Fruit fly (Drosophila melanogaster): ENCODE results near the gene CG3223.

CG3223 gene

dm6 chr3R:8009080-8009620 lies at the start of gene CG3223, which contains the start of gene CG11052 (continued):
- TF ChIP-seq CG14860 (GFP tag; IDR thresholded peaks at IDR 0.05; ENCODE audit: partially characterized antibody) (no peak), CG18262 (tag; optimal IDR thresholded peaks at IDR 0.05) (peak; percentile 3)

DNA sequence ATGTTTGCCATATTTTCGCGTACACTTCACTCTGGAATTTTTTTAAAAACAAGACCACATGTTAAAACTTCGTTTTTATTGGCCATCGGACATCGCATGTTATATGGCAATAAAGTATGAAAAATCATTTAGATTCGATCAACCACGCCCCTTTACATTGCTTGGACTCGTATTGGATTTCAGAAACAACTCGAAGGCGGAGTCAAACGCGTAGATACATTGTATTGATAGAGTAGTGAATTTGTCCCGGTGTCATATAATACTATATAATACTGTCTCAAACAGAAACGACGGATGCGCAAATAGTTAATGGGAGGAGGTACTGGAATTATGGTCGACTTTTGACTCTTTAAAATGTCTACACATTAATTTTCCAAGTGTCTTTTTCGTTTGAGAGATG lies 47.9 kb upstream of the CG3223 start:
- TF ChIP-seq Nf-YB (GFP tag; optimal IDR thresholded peaks at IDR 0.05) (peak; percentile 69), al (GFP tag; IDR thresholded peaks at IDR 0.05) (no peak)

DNA sequence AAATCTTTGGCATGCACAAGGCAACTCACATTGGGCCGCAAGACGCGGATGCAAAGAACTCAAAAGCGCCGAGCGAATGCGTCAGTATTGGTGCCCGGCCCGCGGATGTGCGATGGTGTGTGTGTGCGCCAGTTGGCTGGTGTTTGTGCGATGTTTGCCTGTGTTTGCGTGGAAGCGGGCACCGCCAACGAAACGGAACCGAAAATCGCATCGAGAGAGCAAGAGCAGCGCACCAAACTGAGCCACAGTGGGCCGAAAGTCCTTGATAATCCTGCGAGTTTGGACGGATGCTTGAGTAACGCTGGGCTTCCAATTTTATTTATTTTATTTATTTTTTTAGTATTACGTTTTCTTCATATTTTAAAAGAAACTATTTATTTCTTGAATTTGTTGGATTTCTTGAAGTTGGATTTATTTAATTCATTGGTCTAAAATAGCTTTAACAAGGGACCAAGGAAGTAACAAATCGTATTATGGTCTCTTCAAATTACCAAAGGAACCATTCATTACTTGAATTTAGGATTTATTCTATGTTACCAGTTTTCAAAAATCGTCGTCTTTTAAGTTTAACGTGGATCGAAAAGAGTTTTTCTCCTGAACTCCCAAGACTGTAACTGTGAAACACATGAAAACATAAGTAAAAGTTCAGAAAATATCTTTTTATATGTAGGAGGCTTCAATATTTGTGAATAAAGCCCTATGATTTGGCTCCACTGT lies 46.3 kb upstream of the CG3223 start:
- TF ChIP-seq E2f1 (GFP tag; IDR thresholded peaks at IDR 0.05) (0 out of 2 replicates have a peak, but pooled peaks have one; percentile 22), CG14710 (tag; optimal IDR thresholded peaks at IDR 0.05) (peak; percentile 78), CG5180 (GFP tag; optimal IDR thresholded peaks at IDR 0.05) (peak; percentile 94), Hr3 (GFP tag; optimal IDR thresholded peaks at IDR 0.05) (peak; percentile 52), Dbx (GFP tag; IDR thresholded peaks at IDR 0.05) (no peak), Hsf (GFP tag; optimal IDR thresholded peaks at IDR 0.05) (peak; percentile 29), phol (tag; optimal IDR thresholded peaks at IDR 0.05) (peak; percentile 82), dmrt99B (tag; optimal IDR thresholded peaks at IDR 0.05) (peak; percentile 66), cg (GFP tag; optimal IDR thresholded peaks at IDR 0.05) (peak; percentile 91), grn (GFP tag; optimal IDR thresholded peaks at IDR 0.05) (no peak), B-H2 (GFP tag; optimal IDR thresholded peaks at IDR 0.05) (no peak), CG33557 (GFP tag; optimal IDR thresholded peaks at IDR 0.05) (peak; percentile 72), CG8944 (GFP tag; optimal IDR thresholded peaks at IDR 0.05) (no peak), bbx (GFP tag; IDR thresholded peaks at IDR 0.05; ENCODE audit: partially characterized antibody) (no peak), Optix (GFP tag; IDR thresholded peaks at IDR 0.05) (0 out of 3 replicates have a peak, but pooled peaks have one; percentile 15), fd96Cb (tag; optimal IDR thresholded peaks at IDR 0.05) (peak; percentile 68), CG14667 (GFP tag; IDR thresholded peaks at IDR 0.05) (peak; percentile 25; the same call in 1 of the 2 replicates), E2f2 (GFP tag; IDR thresholded peaks at IDR 0.05) (no peak), tin (GFP tag; optimal IDR thresholded peaks at IDR 0.05) (peak; percentile 59), Antp (GFP tag; optimal IDR thresholded peaks at IDR 0.05) (no peak), Max (GFP tag; optimal IDR thresholded peaks at IDR 0.05) (peak; percentile 20), CG17361 (GFP tag; IDR thresholded peaks at IDR 0.05) (peak; percentile 93), CG31224 (GFP tag; IDR thresholded peaks at IDR 0.05) (no peak), Aef1 (GFP tag; IDR thresholded peaks at IDR 0.05) (no peak), danr (GFP tag; IDR thresholded peaks at IDR 0.05) (no peak), CG13287 (GFP tag; IDR thresholded peaks at IDR 0.05; ENCODE audit: partially characterized antibody) (no peak), emc (GFP tag; optimal IDR thresholded peaks at IDR 0.05) (no peak), prd (optimal IDR thresholded peaks at IDR 0.05) (no peak), prd (GFP tag; IDR thresholded peaks at IDR 0.05) (peak; percentile 55), TFAM (GFP tag; optimal IDR thresholded peaks at IDR 0.05) (no peak), CHES-1-like (GFP tag; optimal IDR thresholded peaks at IDR 0.05) (no peak), CG2875 (GFP tag; optimal IDR thresholded peaks at IDR 0.05) (peak; percentile 61), grau (tag; optimal IDR thresholded peaks at IDR 0.05) (no peak), CG4820 (GFP tag; optimal IDR thresholded peaks at IDR 0.05) (peak; percentile 19), CG7786 (GFP tag; optimal IDR thresholded peaks at IDR 0.05) (no peak), gsb-n (tag; optimal IDR thresholded peaks at IDR 0.05) (peak; percentile 29), CG6254 (GFP tag; optimal IDR thresholded peaks at IDR 0.05) (peak; percentile 44), twi (tag; optimal IDR thresholded peaks at IDR 0.05) (peak; percentile 31), Opbp (GFP tag; IDR thresholded peaks at IDR 0.05; ENCODE audit: partially characterized antibody) (0 out of 3 replicates have a peak, but pooled peaks have one; percentile 47), CG17385 (GFP tag; optimal IDR thresholded peaks at IDR 0.05) (peak; percentile 27), chif (GFP tag; optimal IDR thresholded peaks at IDR 0.05) (peak; percentile 4 to 10)
